Worm (Caenorhabditis elegans) whole organism, L4 larva: Measurements from ENCODE around the gene npa-1.

ENCODE experiments used
- Y75B8A.6 ChIP-seq: fragments of 200-800 bp; sonication (Bioruptor generic); IDR thresholded peaks from 2 replicates; pipeline ENCODE4 v1.3.6; 2022; ENCODE audit warnings: missing genetic modification reagents, missing genetic modification characterization, missing compliant biosample characterization
- aly-2 ChIP-seq: sonication (generic microtip); optimal IDR thresholded peaks from 2 replicates; lab custom pipeline; 2018; ENCODE audit warnings: missing biosample characterization, missing genetic modification characterization
- ama-1 ChIP-seq: fragments of 150-350 bp; optimal IDR thresholded peaks from 2 replicates; lab custom pipeline; 2014; ENCODE audit warnings: inconsistent platforms, mixed read lengths
- duxl-1 ChIP-seq: sonication (generic microtip); optimal IDR thresholded peaks from 2 replicates; lab custom pipeline; 2016; ENCODE audit warnings: mild to moderate bottlenecking, missing genetic modification characterization, moderate library complexity, missing compliant biosample characterization; ENCODE audit not compliant: poor library complexity
- fkh-10 ChIP-seq: fragments of 150-350 bp; optimal IDR thresholded peaks from 2 replicates; lab custom pipeline; 2014; ENCODE audit warnings: missing biosample characterization, missing genetic modification reagents, missing genetic modification characterization
- fos-1 ChIP-seq: fragments of 150-350 bp; optimal IDR thresholded peaks from 2 replicates; lab custom pipeline; 2014; ENCODE audit warnings: missing biosample characterization, missing genetic modification characterization
- mep-1 ChIP-seq: fragments of 150-350 bp; sonication (generic microtip); optimal IDR thresholded peaks from 3 replicates; lab custom pipeline; 2014; ENCODE audit warnings: missing biosample characterization, missing genetic modification characterization
- nhr-6 ChIP-seq: fragments of 150-350 bp; optimal IDR thresholded peaks from 2 replicates; lab custom pipeline; 2014; ENCODE audit warnings: missing biosample characterization, missing genetic modification characterization
- nhr-77 ChIP-seq: fragments of 150-350 bp; optimal IDR thresholded peaks from 2 replicates; lab custom pipeline; 2014; ENCODE audit warnings: missing biosample characterization, missing genetic modification characterization
- pha-4 ChIP-seq, 2 experiments: fragments of 150-350 bp in 1 of 2; fragments of 200-800 bp in 1 of 2; sonication (Bioruptor generic) in 1 of 2; IDR thresholded peaks in 1 of 2; optimal IDR thresholded peaks in 1 of 2; 2 replicates each; pipeline versions ENCODE4 v1.3.6 to Lab custom; 2014 to 2022; ENCODE audit warnings: missing genetic modification characterization in 2 of 2, missing genetic modification reagents in 2 of 2, missing biosample characterization in 1 of 2, missing compliant biosample characterization in 1 of 2
- spr-1 ChIP-seq: sonication (generic microtip); optimal IDR thresholded peaks from 2 replicates; lab custom pipeline; 2016; ENCODE audit warnings: mild to moderate bottlenecking, missing genetic modification characterization, missing compliant biosample characterization

- TF ChIP-seq duxl-1 (tag; lab: Kevin White, UChicago) (no peak), nhr-6 (tag; lab: Kevin White, UChicago) (no peak), fos-1 (tag; lab: Kevin White, UChicago) (no peak), pha-4 (GFP tag; IDR thresholded peaks at IDR 0.05; lab: Robert Waterston, UW) (no peak), pha-4 (tag; optimal IDR thresholded peaks at IDR 0.05; lab: Kevin White, UChicago) (no peak), ama-1 (lab: Kevin White, UChicago) (no peak), mep-1 (tag; lab: Kevin White, UChicago) (no peak), Y75B8A.6 (no peak), aly-2 (tag; lab: Kevin White, UChicago) (no peak), fkh-10 (no peak), spr-1 (tag; lab: Kevin White, UChicago) (no peak), nhr-77 (tag; lab: Kevin White, UChicago) (no peak)
These were observed 27.7 kb downstream of the npa-1 start, which contains the start of gene odr-2 for ce11 chrV:7103247-7103646.
